Worm (Caenorhabditis elegans) whole organism, L4 larva: ENCODE measurements around the gene T24C12.4.

Experiments used
- F37D6.2 ChIP-seq: sonication (generic microtip); optimal IDR thresholded peaks from 2 replicates; lab custom pipeline; 2016; ENCODE audit warnings: mild to moderate bottlenecking, missing genetic modification characterization, missing compliant biosample characterization
- F49E8.2 ChIP-seq: sonication (generic microtip); optimal IDR thresholded peaks from 2 replicates; lab custom pipeline; 2016; ENCODE audit warnings: missing compliant biosample characterization, mild to moderate bottlenecking, missing genetic modification characterization, borderline replicate concordance
- R02D3.7 ChIP-seq: fragments of 150-350 bp; sonication (generic microtip); optimal IDR thresholded peaks from 3 replicates; lab custom pipeline; 2014; ENCODE audit warnings: missing biosample characterization, missing genetic modification characterization
- T20F7.1 ChIP-seq: fragments of 200-800 bp; sonication (Bioruptor generic); optimal IDR thresholded peaks from 2 replicates; lab custom pipeline; 2018; ENCODE audit warnings: mild to moderate bottlenecking, missing genetic modification characterization, missing compliant biosample characterization
- T26A8.4 ChIP-seq: fragments of 200-800 bp; sonication (Bioruptor generic); IDR thresholded peaks from 2 replicates; pipeline ENCODE4 v1.3.6; 2022; ENCODE audit warnings: missing genetic modification characterization, missing compliant biosample characterization
- Y105C5A.15 ChIP-seq: fragments of 200-800 bp; sonication (Bioruptor generic); IDR thresholded peaks from 2 replicates; pipeline ENCODE4 v1.3.6; 2022; ENCODE audit warnings: missing genetic modification characterization, missing compliant biosample characterization
- Y48G9A.11 ChIP-seq: fragments of 200-800 bp; sonication (Bioruptor generic); IDR thresholded peaks from 2 replicates; pipeline ENCODE4 v1.3.6; 2022; ENCODE audit warnings: missing genetic modification reagents, missing genetic modification characterization, missing compliant biosample characterization
- ZK337.2 ChIP-seq: fragments of 200-800 bp; sonication (Bioruptor generic); IDR thresholded peaks from 2 replicates; pipeline ENCODE4 v1.3.6; 2022; ENCODE audit warnings: missing genetic modification reagents, missing genetic modification characterization, missing compliant biosample characterization
- ZK546.5 ChIP-seq, 2 experiments: sonication (generic microtip); optimal IDR thresholded peaks; 2 replicates each; lab custom pipeline; 2017; ENCODE audit warnings: missing biosample characterization in 2 of 2, missing genetic modification characterization in 2 of 2
- aly-2 ChIP-seq: sonication (generic microtip); optimal IDR thresholded peaks from 2 replicates; lab custom pipeline; 2018; ENCODE audit warnings: missing biosample characterization, missing genetic modification characterization
- ama-1 ChIP-seq: fragments of 150-350 bp; optimal IDR thresholded peaks from 2 replicates; lab custom pipeline; 2014; ENCODE audit warnings: inconsistent platforms, mixed read lengths
- ceh-28 ChIP-seq: fragments of 150-350 bp; optimal IDR thresholded peaks from 2 replicates; lab custom pipeline; 2014; ENCODE audit warnings: missing biosample characterization, missing genetic modification reagents, missing genetic modification characterization
- ceh-32 ChIP-seq: sonication (generic microtip); optimal IDR thresholded peaks from 2 replicates; lab custom pipeline; 2016; ENCODE audit warnings: mild to moderate bottlenecking, missing genetic modification characterization, missing compliant biosample characterization; ENCODE audit not compliant: poor library complexity
- ceh-82 ChIP-seq: sonication (generic microtip); optimal IDR thresholded peaks from 2 replicates; lab custom pipeline; 2017; ENCODE audit warnings: missing biosample characterization, missing genetic modification characterization
- cey-2 ChIP-seq: sonication (generic microtip); optimal IDR thresholded peaks from 3 replicates; lab custom pipeline; 2017; ENCODE audit warnings: missing genetic modification characterization, mild to moderate bottlenecking, missing compliant biosample characterization, antibody characterized with exemption, borderline replicate concordance; ENCODE audit not compliant: insufficient read depth
- ctbp-1 ChIP-seq: fragments of 200-800 bp; sonication (Bioruptor generic); IDR thresholded peaks from 2 replicates; pipeline ENCODE4 v1.3.6; 2022; ENCODE audit warnings: missing genetic modification reagents, missing genetic modification characterization, missing compliant biosample characterization
- daf-12 ChIP-seq: fragments of 150-350 bp; optimal IDR thresholded peaks from 2 replicates; lab custom pipeline; 2014; ENCODE audit warnings: missing biosample characterization, missing genetic modification reagents, missing genetic modification characterization
- daf-16 ChIP-seq, 3 experiments: sonication (generic microtip); optimal IDR thresholded peaks; 2 replicates each; lab custom pipeline; 2016 to 2017; ENCODE audit warnings: missing genetic modification characterization in 3 of 3, missing genetic modification reagents in 3 of 3, mild to moderate bottlenecking in 2 of 3, missing compliant biosample characterization in 2 of 3, missing biosample characterization in 1 of 3, moderate library complexity in 1 of 3
- dmd-8 ChIP-seq: fragments of 200-800 bp; sonication (Bioruptor generic); IDR thresholded peaks from 2 replicates; pipeline ENCODE4 v1.3.6; 2022; ENCODE audit warnings: missing genetic modification characterization, missing compliant biosample characterization
- dmd-9 ChIP-seq: fragments of 200-800 bp; sonication (Bioruptor generic); IDR thresholded peaks from 2 replicates; pipeline ENCODE4 v1.3.6; 2022; ENCODE audit warnings: missing genetic modification reagents, missing genetic modification characterization, missing compliant biosample characterization
- dpl-1 ChIP-seq: fragments of 150-350 bp; optimal IDR thresholded peaks from 2 replicates; lab custom pipeline; 2014; ENCODE audit warnings: missing biosample characterization, missing genetic modification reagents, missing genetic modification characterization
- duxl-1 ChIP-seq: sonication (generic microtip); optimal IDR thresholded peaks from 2 replicates; lab custom pipeline; 2016; ENCODE audit warnings: mild to moderate bottlenecking, missing genetic modification characterization, moderate library complexity, missing compliant biosample characterization; ENCODE audit not compliant: poor library complexity
- egl-27 ChIP-seq: sonication (generic microtip); optimal IDR thresholded peaks from 3 replicates; lab custom pipeline; 2017; ENCODE audit warnings: missing biosample characterization, missing genetic modification reagents, missing genetic modification characterization
- fkh-10 ChIP-seq: fragments of 150-350 bp; optimal IDR thresholded peaks from 2 replicates; lab custom pipeline; 2014; ENCODE audit warnings: missing biosample characterization, missing genetic modification reagents, missing genetic modification characterization
- fos-1 ChIP-seq: fragments of 150-350 bp; optimal IDR thresholded peaks from 2 replicates; lab custom pipeline; 2014; ENCODE audit warnings: missing biosample characterization, missing genetic modification characterization
- hif-1 ChIP-seq, 2 experiments: sonication (generic microtip); optimal IDR thresholded peaks; 2 replicates each; lab custom pipeline; 2016 to 2017; ENCODE audit warnings: missing compliant biosample characterization in 2 of 2, missing genetic modification characterization in 2 of 2, missing genetic modification reagents in 2 of 2, missing genotype in 2 of 2, mild to moderate bottlenecking in 1 of 2
- hlh-11 ChIP-seq: fragments of 200-800 bp; sonication (Bioruptor generic); optimal IDR thresholded peaks from 2 replicates; lab custom pipeline; 2018; ENCODE audit warnings: mild to moderate bottlenecking, missing genetic modification characterization, missing compliant biosample characterization
- lin-13 ChIP-seq: fragments of 150-350 bp; optimal IDR thresholded peaks from 2 replicates; lab custom pipeline; 2014; ENCODE audit warnings: missing biosample characterization, missing genetic modification reagents, missing genetic modification characterization
- lin-29 ChIP-seq: fragments of 200-800 bp; sonication (Bioruptor generic); IDR thresholded peaks from 2 replicates; pipeline ENCODE4 v1.3.6; 2022; ENCODE audit warnings: missing genetic modification reagents, missing genetic modification characterization, missing compliant biosample characterization
- lin-38 ChIP-seq: fragments of 200-800 bp; sonication (Bioruptor generic); IDR thresholded peaks from 2 replicates; pipeline ENCODE4 v1.3.6; 2022; ENCODE audit warnings: missing genetic modification reagents, missing genetic modification characterization, missing compliant biosample characterization
- lir-3 ChIP-seq: sonication (generic microtip); optimal IDR thresholded peaks from 2 replicates; lab custom pipeline; 2016; ENCODE audit warnings: mild to moderate bottlenecking, missing genetic modification characterization, missing compliant biosample characterization
- madf-5 ChIP-seq, 2 experiments: fragments of 200-800 bp; sonication (Bioruptor generic); IDR thresholded peaks; 2 replicates each; pipeline ENCODE4 v1.3.6; 2022; ENCODE audit warnings: missing compliant biosample characterization in 2 of 2, missing genetic modification characterization in 2 of 2
- mdt-29 ChIP-seq: fragments of 200-800 bp; sonication (Bioruptor generic); IDR thresholded peaks from 2 replicates; pipeline ENCODE4 v1.3.6; 2022; ENCODE audit warnings: missing genetic modification reagents, missing genetic modification characterization, missing compliant biosample characterization
- mxl-3 ChIP-seq: fragments of 200-800 bp; sonication (Bioruptor generic); optimal IDR thresholded peaks from 2 replicates; lab custom pipeline; 2018; ENCODE audit warnings: mild to moderate bottlenecking, missing genetic modification characterization, missing compliant biosample characterization
- nhr-28 ChIP-seq: fragments of 150-350 bp; optimal IDR thresholded peaks from 2 replicates; lab custom pipeline; 2014; ENCODE audit warnings: missing biosample characterization, missing genetic modification characterization
- nhr-41 ChIP-seq: fragments of 200-800 bp; sonication (Bioruptor generic); IDR thresholded peaks from 2 replicates; pipeline ENCODE4 v1.3.6; 2022; ENCODE audit warnings: missing genetic modification reagents, missing genetic modification characterization, missing compliant biosample characterization
- nhr-42 ChIP-seq: fragments of 200-800 bp; sonication (Bioruptor generic); IDR thresholded peaks from 2 replicates; pipeline ENCODE4 v1.3.6; 2022; ENCODE audit warnings: missing genetic modification characterization, missing compliant biosample characterization
- nhr-48 ChIP-seq: sonication (generic microtip); optimal IDR thresholded peaks from 2 replicates; lab custom pipeline; 2016; ENCODE audit warnings: mild to moderate bottlenecking, missing genetic modification characterization, missing compliant biosample characterization
- nhr-6 ChIP-seq: fragments of 150-350 bp; optimal IDR thresholded peaks from 2 replicates; lab custom pipeline; 2014; ENCODE audit warnings: missing biosample characterization, missing genetic modification characterization
- pqm-1 ChIP-seq: sonication (generic microtip); optimal IDR thresholded peaks from 2 replicates; lab custom pipeline; 2017; ENCODE audit warnings: missing biosample characterization, missing genetic modification characterization
- set-16 ChIP-seq: fragments of 200-800 bp; sonication (Bioruptor generic); IDR thresholded peaks from 2 replicates; pipeline ENCODE4 v1.3.6; 2022; ENCODE audit warnings: missing genetic modification reagents, missing genetic modification characterization, missing compliant biosample characterization
- skn-1 ChIP-seq: fragments of 150-350 bp; optimal IDR thresholded peaks from 2 replicates; lab custom pipeline; 2014; ENCODE audit warnings: missing biosample characterization, missing genetic modification characterization
- snpc-4 ChIP-seq: fragments of 150-350 bp; optimal IDR thresholded peaks from 2 replicates; lab custom pipeline; 2014; ENCODE audit warnings: missing biosample characterization, missing genetic modification characterization
- tag-97 ChIP-seq: fragments of 200-800 bp; sonication (Bioruptor generic); IDR thresholded peaks from 2 replicates; pipeline ENCODE4 v1.3.6; 2022; ENCODE audit warnings: missing genetic modification characterization, missing compliant biosample characterization
- tra-1 ChIP-seq: fragments of 200-800 bp; sonication (Bioruptor generic); IDR thresholded peaks from 2 replicates; pipeline ENCODE4 v1.3.6; 2022; ENCODE audit warnings: missing genetic modification reagents, missing genetic modification characterization, missing compliant biosample characterization
- unc-130 ChIP-seq: sonication (generic microtip); optimal IDR thresholded peaks from 2 replicates; lab custom pipeline; 2016; ENCODE audit warnings: missing genetic modification reagents, missing genetic modification characterization, missing compliant biosample characterization
- unc-62 ChIP-seq, 3 experiments: fragments of 150-350 bp in 1 of 3; sonication (generic microtip); optimal IDR thresholded peaks in 2 of 3; peaks in 1 of 3; 1 replicate in 1 of 3; 2 replicates in 2 of 3; lab custom pipeline; 2014 to 2017; ENCODE audit warnings: missing biosample characterization in 3 of 3, missing genetic modification characterization in 3 of 3, missing genetic modification reagents in 3 of 3, missing genotype in 1 of 3
- zfp-3 ChIP-seq: fragments of 200-800 bp; sonication (Bioruptor generic); conservative IDR thresholded peaks from 2 replicates; pipeline ENCODE4 v1.3.6; 2022; ENCODE audit warnings: missing genetic modification reagents, missing genetic modification characterization, missing compliant biosample characterization
- ztf-7 ChIP-seq: fragments of 150-350 bp; optimal IDR thresholded peaks from 2 replicates; lab custom pipeline; 2014; ENCODE audit warnings: missing biosample characterization, missing genetic modification characterization

Gene T24C12.4

ce11 chrX:2216242-2216641 is 11.4 kb upstream of the T24C12.4 start:
- TF ChIP-seq unc-62 (GFP tag; optimal IDR thresholded peaks at IDR 0.05 in 1 of 2; lab: Kevin White, UChicago) (peak in 1 of 2 experiments; percentile 87), unc-62 (tag; optimal IDR thresholded peaks at IDR 0.05; lab: Kevin White, UChicago) (no peak), lir-3 (tag; lab: Kevin White, UChicago) (no peak), hif-1 (tag; optimal IDR thresholded peaks at IDR 0.05; lab: Kevin White, UChicago) (peak in 1 of 2 experiments; percentile 70)

- TF ChIP-seq ceh-28 (tag; lab: Kevin White, UChicago) (no peak), nhr-48 (tag; lab: Kevin White, UChicago) (no peak), nhr-28 (peak; percentile 86), dmd-8 (GFP tag; lab: Robert Waterston, UW) (no peak), ztf-7 (no peak), ZK337.2 (no peak), tra-1 (GFP tag; lab: Robert Waterston, UW) (peak; percentile 56; the same call in 1 of the 2 replicates), daf-16 (GFP tag; optimal IDR thresholded peaks at IDR 0.05; lab: Kevin White, UChicago) (no peak), daf-16 (tag; optimal IDR thresholded peaks at IDR 0.05; lab: Kevin White, UChicago) (peak; percentile 56), T26A8.4 (no peak), ctbp-1 (GFP tag; lab: Robert Waterston, UW) (no peak), pqm-1 (tag; lab: Kevin White, UChicago) (no peak), duxl-1 (tag; lab: Kevin White, UChicago) (no peak), ceh-32 (tag; lab: Kevin White, UChicago) (no peak), lin-29 (no peak), dmd-9 (no peak), fos-1 (tag; lab: Kevin White, UChicago) (no peak), nhr-6 (peak; percentile 23), unc-130 (GFP tag; lab: Kevin White, UChicago) (no peak), T20F7.1 (GFP tag; lab: Kevin White, UChicago) (no peak), R02D3.7 (tag; lab: Kevin White, UChicago) (no peak), lin-13 (GFP tag; lab: Kevin White, UChicago) (no peak), nhr-42 (GFP tag; lab: Robert Waterston, UW) (no peak), ZK546.5 (tag; optimal IDR thresholded peaks at IDR 0.05; lab: Kevin White, UChicago) (no peak), nhr-41 (GFP tag; lab: Robert Waterston, UW) (0 out of 2 replicates have a peak, but pooled peaks have one; percentile 58), egl-27 (tag; lab: Kevin White, UChicago) (no peak), Y105C5A.15 (GFP tag; lab: Robert Waterston, UW) (no peak), aly-2 (no peak), F49E8.2 (tag; lab: Kevin White, UChicago) (no peak), lin-38 (GFP tag; lab: Robert Waterston, UW) (no peak), F37D6.2 (tag; lab: Kevin White, UChicago) (no peak), ama-1 (lab: Kevin White, UChicago) (no peak), daf-12 (tag; lab: Kevin White, UChicago) (no peak), mdt-29 (GFP tag; lab: Robert Waterston, UW) (no peak), snpc-4 (tag; lab: Kevin White, UChicago) (no peak), hlh-11 (peak; percentile 95), tag-97 (no peak), set-16 (GFP tag; lab: Robert Waterston, UW) (peak; percentile 27; the same call in 1 of the 2 replicates), zfp-3 (GFP tag; lab: Robert Waterston, UW) (no peak), mxl-3 (GFP tag; lab: Kevin White, UChicago) (peak; percentile 87), ceh-82 (no peak), madf-5 (GFP tag; IDR thresholded peaks at IDR 0.05; lab: Robert Waterston, UW) (no peak), cey-2 (tag; lab: Kevin White, UChicago) (no peak), Y48G9A.11 (GFP tag; lab: Robert Waterston, UW) (no peak), fkh-10 (no peak), skn-1 (tag; lab: Kevin White, UChicago) (no peak), dpl-1 (GFP tag; lab: Kevin White, UChicago) (no peak)
These were observed 10.2 kb upstream of the T24C12.4 start for ce11 chrX:2215108-2215507.
